Fruit fly (Drosophila melanogaster) whole organism, embryonic: ENCODE data around the gene dind.

ENCODE experiments used
- CG11456 ChIP-seq: fragments of 200-800 bp; sonication (Bioruptor generic); IDR thresholded peaks from 3 replicates; pipeline ENCODE4 v1.3.6; 2022; ENCODE audit warnings: missing biosample characterization, missing genetic modification characterization
- CG11504 ChIP-seq: fragments of 200-800 bp; sonication (Bioruptor generic); optimal IDR thresholded peaks from 3 replicates; lab custom pipeline; 2019; ENCODE audit warnings: missing biosample characterization, mild to moderate bottlenecking, missing genetic modification characterization, moderate library complexity
- CG13123 ChIP-seq: fragments of 200-800 bp; sonication (Bioruptor generic); optimal IDR thresholded peaks from 2 replicates; lab custom pipeline; 2016; ENCODE audit warnings: missing biosample characterization, missing genetic modification characterization
- CG14014 ChIP-seq: fragments of 200-800 bp; sonication (Bioruptor generic); IDR thresholded peaks from 2 replicates; pipeline ENCODE4 v1.3.6; 2022; ENCODE audit warnings: missing biosample characterization, missing genetic modification characterization
- CG1602 ChIP-seq: fragments of 200-800 bp; sonication (Bioruptor generic); optimal IDR thresholded peaks from 3 replicates; lab custom pipeline; 2016; ENCODE audit warnings: missing biosample characterization, missing genetic modification characterization
- CG17328 ChIP-seq: fragments of 200-800 bp; sonication (Bioruptor generic); IDR thresholded peaks from 2 replicates; pipeline ENCODE4 v1.3.6; 2022; ENCODE audit warnings: missing biosample characterization, missing genetic modification characterization
- CG17568 ChIP-seq: fragments of 200-800 bp; sonication (Bioruptor generic); optimal IDR thresholded peaks from 2 replicates; lab custom pipeline; 2018; ENCODE audit warnings: missing biosample characterization, mild to moderate bottlenecking, missing genetic modification characterization, moderate library complexity
- CG2678 ChIP-seq: fragments of 200-800 bp; sonication (Bioruptor generic); optimal IDR thresholded peaks from 3 replicates; lab custom pipeline; 2019; ENCODE audit warnings: missing biosample characterization, mild to moderate bottlenecking, missing genetic modification characterization, moderate library complexity
- CG30020 ChIP-seq: fragments of 200-800 bp; optimal IDR thresholded peaks from 2 replicates; lab custom pipeline; 2019; ENCODE audit warnings: missing biosample characterization, mild to moderate bottlenecking, missing genetic modification characterization, moderate library complexity
- CG32532 ChIP-seq: fragments of 200-800 bp; sonication (Bioruptor generic); IDR thresholded peaks from 2 replicates; pipeline ENCODE4 v1.3.6; 2022; ENCODE audit warnings: missing biosample characterization, missing genetic modification characterization
- CG4282 ChIP-seq: fragments of 200-800 bp; sonication (Bioruptor generic); optimal IDR thresholded peaks from 2 replicates; lab custom pipeline; 2016; ENCODE audit warnings: missing biosample characterization, missing genetic modification characterization
- CG5953 ChIP-seq: fragments of 200-800 bp; sonication (Bioruptor generic); IDR thresholded peaks from 2 replicates; pipeline ENCODE4 v1.3.6; 2022; ENCODE audit warnings: missing biosample characterization, missing genetic modification characterization
- CG7556 ChIP-seq: fragments of 200-800 bp; sonication (Bioruptor generic); optimal IDR thresholded peaks from 2 replicates; lab custom pipeline; 2017; ENCODE audit warnings: missing biosample characterization, mild to moderate bottlenecking, missing genetic modification characterization
- CG7745 ChIP-seq: fragments of 200-800 bp; sonication (Bioruptor generic); optimal IDR thresholded peaks from 2 replicates; lab custom pipeline; 2018; ENCODE audit warnings: missing biosample characterization, mild to moderate bottlenecking, missing genetic modification characterization, moderate library complexity
- CG9817 ChIP-seq: fragments of 200-800 bp; sonication (Bioruptor generic); optimal IDR thresholded peaks from 2 replicates; lab custom pipeline; 2018; ENCODE audit warnings: missing biosample characterization, mild to moderate bottlenecking, missing genetic modification characterization, moderate library complexity
- CG9932 ChIP-seq: fragments of 200-800 bp; sonication (Bioruptor generic); IDR thresholded peaks from 2 replicates; pipeline ENCODE4 v1.3.6; 2022; ENCODE audit warnings: missing biosample characterization, missing genetic modification characterization
- CoRest ChIP-seq: fragments of 200-800 bp; sonication (Bioruptor generic); optimal IDR thresholded peaks from 3 replicates; lab custom pipeline; 2018; ENCODE audit warnings: missing biosample characterization, mild to moderate bottlenecking, missing genetic modification characterization, moderate library complexity
- Dfd ChIP-seq, 2 experiments: fragments of >200 bp; optimal IDR thresholded peaks; 2 replicates each; lab custom pipeline; 2017; ENCODE audit warnings: missing biosample characterization in 2 of 2, missing genetic modification characterization in 2 of 2
- Dp ChIP-seq: fragments of 200-800 bp; sonication (Bioruptor generic); optimal IDR thresholded peaks from 2 replicates; lab custom pipeline; 2018; ENCODE audit warnings: missing biosample characterization, mild to moderate bottlenecking, missing genetic modification characterization, moderate library complexity
- Dref ChIP-seq: fragments of 200-800 bp; sonication (Bioruptor generic); IDR thresholded peaks from 2 replicates; pipeline ENCODE4 v1.3.6; 2022; ENCODE audit warnings: missing biosample characterization, missing genetic modification characterization
- HLH3B ChIP-seq: fragments of 200-800 bp; sonication (Bioruptor generic); IDR thresholded peaks from 2 replicates; pipeline ENCODE4 v1.3.6; 2022; ENCODE audit warnings: missing biosample characterization, missing genetic modification characterization
- Hmx ChIP-seq: fragments of 200-800 bp; sonication (Bioruptor generic); optimal IDR thresholded peaks from 2 replicates; lab custom pipeline; 2016; ENCODE audit warnings: missing biosample characterization, missing genetic modification characterization
- MTF-1 ChIP-seq: fragments of 200-800 bp; sonication (Bioruptor generic); optimal IDR thresholded peaks from 2 replicates; lab custom pipeline; 2018; ENCODE audit warnings: missing biosample characterization, mild to moderate bottlenecking, missing genetic modification characterization, borderline replicate concordance
- Mad ChIP-seq: fragments of 200-800 bp; sonication (Bioruptor generic); optimal IDR thresholded peaks from 2 replicates; lab custom pipeline; 2016; ENCODE audit warnings: missing biosample characterization, missing genetic modification characterization
- Nf-YC ChIP-seq: fragments of 200-800 bp; optimal IDR thresholded peaks from 3 replicates; lab custom pipeline; 2019; ENCODE audit warnings: missing biosample characterization, mild to moderate bottlenecking, missing genetic modification characterization, moderate library complexity
- Oli ChIP-seq: fragments of 200-800 bp; sonication (Bioruptor generic); optimal IDR thresholded peaks from 2 replicates; lab custom pipeline; 2018; ENCODE audit warnings: missing biosample characterization, mild to moderate bottlenecking, missing genetic modification characterization, moderate library complexity
- Pdp1 ChIP-seq, 2 experiments: fragments of 200-800 bp; sonication (Bioruptor generic); optimal IDR thresholded peaks; 3 replicates each; lab custom pipeline; 2016; ENCODE audit warnings: missing biosample characterization in 2 of 2, missing genetic modification characterization in 2 of 2, mild to moderate bottlenecking in 1 of 2, moderate library complexity in 1 of 2
- Xrp1 ChIP-seq: fragments of 200-800 bp; sonication (Bioruptor generic); IDR thresholded peaks from 2 replicates; pipeline ENCODE4 v1.3.6; 2022; ENCODE audit warnings: missing biosample characterization, missing genetic modification characterization
- al ChIP-seq: fragments of 200-800 bp; sonication (Bioruptor generic); IDR thresholded peaks from 2 replicates; pipeline ENCODE4 v1.3.6; 2022; ENCODE audit warnings: missing biosample characterization, missing genetic modification characterization
- ara ChIP-seq: fragments of 200-800 bp; sonication (Bioruptor generic); IDR thresholded peaks from 2 replicates; pipeline ENCODE4 v1.3.6; 2022; ENCODE audit warnings: missing biosample characterization, missing genetic modification characterization
- crc ChIP-seq: fragments of 200-800 bp; sonication (Bioruptor generic); optimal IDR thresholded peaks from 2 replicates; lab custom pipeline; 2016; ENCODE audit warnings: missing biosample characterization, missing genetic modification characterization
- fu2 ChIP-seq: fragments of 200-800 bp; sonication (Bioruptor generic); optimal IDR thresholded peaks from 2 replicates; lab custom pipeline; 2016; ENCODE audit warnings: missing biosample characterization, missing genetic modification characterization
- grn ChIP-seq: fragments of 200-800 bp; sonication (Bioruptor generic); optimal IDR thresholded peaks from 3 replicates; lab custom pipeline; 2017; ENCODE audit warnings: missing biosample characterization, missing genetic modification characterization
- jigr1 ChIP-seq: fragments of 200-800 bp; sonication (Bioruptor generic); IDR thresholded peaks from 3 replicates; pipeline ENCODE4 v1.3.6; 2022; ENCODE audit warnings: missing biosample characterization, missing genetic modification characterization
- jumu ChIP-seq: fragments of 200-800 bp; sonication (Bioruptor generic); optimal IDR thresholded peaks from 3 replicates; lab custom pipeline; 2016; ENCODE audit warnings: missing biosample characterization, missing genetic modification characterization
- kni ChIP-seq: fragments of 200-800 bp; sonication (Bioruptor generic); optimal IDR thresholded peaks from 3 replicates; lab custom pipeline; 2017; ENCODE audit warnings: mild to moderate bottlenecking, missing biosample characterization, missing genetic modification reagents, missing genetic modification characterization
- lola ChIP-seq, 3 experiments: fragments of >200 bp in 2 of 3; fragments of 200-800 bp in 1 of 3; sonication (Bioruptor generic) in 1 of 3; optimal IDR thresholded peaks; 2 replicates each; lab custom pipeline; 2017 to 2019; ENCODE audit warnings: missing biosample characterization in 3 of 3, missing genetic modification characterization in 3 of 3, mild to moderate bottlenecking in 1 of 3, moderate library complexity in 1 of 3
- odd ChIP-seq: fragments of 200-800 bp; sonication (Bioruptor generic); optimal IDR thresholded peaks from 2 replicates; lab custom pipeline; 2017; ENCODE audit warnings: missing biosample characterization, mild to moderate bottlenecking, missing genetic modification characterization
- pb ChIP-seq: fragments of 200-800 bp; sonication (Bioruptor generic); optimal IDR thresholded peaks from 3 replicates; lab custom pipeline; 2016; ENCODE audit warnings: missing biosample characterization, missing genetic modification characterization
- pnt ChIP-seq: fragments of 200-800 bp; sonication (Bioruptor generic); optimal IDR thresholded peaks from 3 replicates; lab custom pipeline; 2016; ENCODE audit warnings: missing biosample characterization, missing genetic modification characterization
- sc ChIP-seq, 3 experiments: fragments of >200 bp in 2 of 3; fragments of 200-800 bp in 1 of 3; sonication (Bioruptor generic) in 1 of 3; optimal IDR thresholded peaks; 2 replicates in 2 of 3; 3 replicates in 1 of 3; lab custom pipeline; 2017; ENCODE audit warnings: mild to moderate bottlenecking in 1 of 3, missing biosample characterization in 1 of 3, missing genetic modification characterization in 1 of 3, missing genetic modification reagents in 1 of 3
- schlank ChIP-seq: fragments of 200-800 bp; sonication (Bioruptor generic); optimal IDR thresholded peaks from 2 replicates; lab custom pipeline; 2018; ENCODE audit warnings: missing biosample characterization, mild to moderate bottlenecking, missing genetic modification characterization
- slou ChIP-seq: fragments of 200-800 bp; sonication (Bioruptor generic); optimal IDR thresholded peaks from 3 replicates; lab custom pipeline; 2016; ENCODE audit warnings: missing biosample characterization, missing genetic modification characterization
- tin ChIP-seq: fragments of 200-800 bp; sonication (Bioruptor generic); optimal IDR thresholded peaks from 3 replicates; lab custom pipeline; 2016; ENCODE audit warnings: missing biosample characterization, missing genetic modification characterization
- yki ChIP-seq: fragments of >200 bp; optimal IDR thresholded peaks from 3 replicates; lab custom pipeline; 2018

Gene dind

DNA sequence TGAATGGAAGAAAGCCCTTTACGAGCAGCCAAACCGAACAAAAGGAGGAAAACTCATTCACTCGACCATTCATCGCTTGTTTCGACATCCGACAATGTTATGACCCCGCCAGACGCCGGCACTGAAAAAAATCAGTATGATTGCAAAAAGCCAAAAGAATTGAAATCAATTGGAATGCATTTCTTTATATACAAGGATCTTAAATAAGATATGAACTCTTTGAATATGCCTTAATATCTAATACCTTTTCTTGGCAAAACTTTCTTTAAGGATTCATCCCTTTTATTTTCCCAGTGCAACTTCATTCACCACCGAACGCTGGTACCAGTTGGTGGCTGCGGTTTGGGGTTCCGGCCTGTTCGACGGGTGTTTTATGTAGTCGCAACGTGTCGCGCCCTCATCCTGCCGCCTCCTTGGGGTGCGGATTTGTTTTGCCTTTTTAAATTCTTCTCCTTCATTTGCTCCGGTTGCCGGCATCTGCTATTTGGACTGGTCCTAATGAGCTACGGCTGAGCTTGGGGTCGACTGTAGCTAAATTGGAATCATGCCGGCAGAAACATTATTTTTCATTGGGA lies 42.5 kb upstream of the dind start (continued):
- TF ChIP-seq Dfd (GFP tag; optimal IDR thresholded peaks at IDR 0.05; lab: Kevin White, UChicago): no peak
- TF ChIP-seq CG2678: peak; percentile 94
- TF ChIP-seq Hmx (GFP tag; lab: Kevin White, UChicago): peak; percentile 46
- TF ChIP-seq CG7556 (GFP tag; lab: Kevin White, UChicago): peak; percentile 95
- TF ChIP-seq CoRest (tag; lab: Kevin White, UChicago): peak; percentile 89
- peak; percentile 58 for TF ChIP-seq MTF-1 (GFP tag; lab: Kevin White, UChicago)
- no peak for TF ChIP-seq Dp (GFP tag; lab: Kevin White, UChicago)
- peak; percentile 61 for TF ChIP-seq kni (GFP tag; lab: Kevin White, UChicago)
- peak; percentile 73 for TF ChIP-seq CG9932 (GFP tag; lab: Robert Waterston, UW)
- peak; percentile 78 for TF ChIP-seq ara (GFP tag; lab: Robert Waterston, UW)
- peak in 1 of 2 experiments; percentile 83 for TF ChIP-seq Pdp1 (GFP tag; optimal IDR thresholded peaks at IDR 0.05; lab: Kevin White, UChicago)
- peak; percentile 83 for TF ChIP-seq slou (GFP tag; lab: Kevin White, UChicago)
- TF ChIP-seq CG11504 (tag; lab: Kevin White, UChicago): peak; percentile 91
- peak; percentile 81 for TF ChIP-seq CG17328 (GFP tag; lab: Robert Waterston, UW)
- 0 out of 3 replicates have a peak, but pooled peaks have one; percentile 33 for TF ChIP-seq jigr1 (GFP tag; lab: Robert Waterston, UW)
- TF ChIP-seq tin (GFP tag; lab: Kevin White, UChicago): peak; percentile 78
- TF ChIP-seq sc (optimal IDR thresholded peaks at IDR 0.05; lab: Kevin White, UChicago): no peak
- TF ChIP-seq sc (GFP tag; optimal IDR thresholded peaks at IDR 0.05; lab: Kevin White, UChicago): peak; percentile 58
- TF ChIP-seq lola (GFP tag; optimal IDR thresholded peaks at IDR 0.05; lab: Kevin White, UChicago): peak in 1 of 3 experiments; percentile 63
- TF ChIP-seq CG9817 (tag; lab: Kevin White, UChicago): peak; percentile 89
- peak; percentile 76 for TF ChIP-seq Nf-YC (tag; lab: Kevin White, UChicago)
- TF ChIP-seq CG13123 (GFP tag; lab: Kevin White, UChicago): peak; percentile 45
- peak; percentile 87 for TF ChIP-seq CG32532 (GFP tag; lab: Robert Waterston, UW)
- TF ChIP-seq CG17568 (GFP tag; lab: Kevin White, UChicago): peak; percentile 61
- TF ChIP-seq CG14014 (GFP tag; lab: Robert Waterston, UW): peak; percentile 90
- no peak for TF ChIP-seq CG30020 (tag; lab: Kevin White, UChicago)
- peak; percentile 82 for TF ChIP-seq Oli (tag; lab: Kevin White, UChicago)
- TF ChIP-seq crc (GFP tag; lab: Kevin White, UChicago): peak; percentile 74
- TF ChIP-seq al (GFP tag; lab: Robert Waterston, UW): peak; percentile 65; the same call in 1 of the 2 replicates
- peak; percentile 88 for TF ChIP-seq HLH3B
- TF ChIP-seq Dref: no peak
- TF ChIP-seq Mad (GFP tag; lab: Kevin White, UChicago): peak; percentile 72
- TF ChIP-seq schlank: peak; percentile 75
- no peak for TF ChIP-seq yki (lab: Kevin White, UChicago)
- TF ChIP-seq CG11456: peak; percentile 85
- TF ChIP-seq CG5953: peak; percentile 57; the same call in 1 of the 2 replicates
- TF ChIP-seq pnt (GFP tag; lab: Kevin White, UChicago): peak; percentile 81
- TF ChIP-seq CG7745: no peak
- peak; percentile 44 for TF ChIP-seq grn (GFP tag; lab: Kevin White, UChicago)
- peak; percentile 6 for TF ChIP-seq CG4282 (GFP tag; lab: Kevin White, UChicago)
- peak; percentile 73 for TF ChIP-seq CG1602 (GFP tag; lab: Kevin White, UChicago)
- peak; percentile 67 for TF ChIP-seq pb (GFP tag; lab: Kevin White, UChicago)
- peak; percentile 73 for TF ChIP-seq fu2 (GFP tag; lab: Kevin White, UChicago)
- TF ChIP-seq jumu: peak; percentile 34
- peak; percentile 81 for TF ChIP-seq odd (GFP tag; lab: Kevin White, UChicago)
- TF ChIP-seq Xrp1 (GFP tag; lab: Robert Waterston, UW): peak; percentile 90
- TF ChIP-seq, all 482 proteins: peak for 384
